Fruit fly (Drosophila melanogaster) Kc167 (cell line): Measurements from ENCODE around the gene Dhc36C.

Source experiments
- Sin3A ChIP-seq: fragments of >200 bp; optimal IDR thresholded peaks from 2 replicates; lab custom pipeline; 2018; ENCODE audit warnings: missing external identifiers
- h ChIP-seq: fragments of >200 bp; optimal IDR thresholded peaks from 3 replicates; lab custom pipeline; 2018; ENCODE audit warnings: missing external identifiers
- psq ChIP-seq: fragments of >200 bp; optimal IDR thresholded peaks from 2 replicates; lab custom pipeline; 2017; ENCODE audit warnings: missing external identifiers

DNA sequence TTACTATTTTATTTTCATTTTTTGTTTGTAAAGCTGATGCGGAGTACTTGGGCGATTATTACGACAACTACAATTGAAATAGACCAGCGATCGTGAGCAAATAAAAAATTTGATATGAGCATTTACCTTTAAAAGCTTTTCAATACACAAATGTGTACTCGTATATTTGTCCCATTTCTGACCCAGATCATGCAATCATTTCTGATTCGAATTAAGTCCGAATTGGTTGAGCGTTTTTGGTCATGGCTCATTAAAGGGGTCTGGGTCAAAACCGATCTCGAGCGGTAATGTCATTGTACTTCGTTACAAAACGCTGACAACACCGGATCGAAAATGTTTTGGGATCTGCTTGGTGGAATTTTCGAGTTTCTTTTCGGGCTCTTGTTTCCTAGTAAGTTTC lies 14.9 kb upstream of the Dhc36C start, which contains the start of gene CG43220:
- no peak for TF ChIP-seq psq (lab: Kevin White, UChicago)
- TF ChIP-seq Sin3A (lab: Kevin White, UChicago) = no peak
- no peak for TF ChIP-seq h (lab: Kevin White, UChicago)
